Worm (Caenorhabditis elegans): ENCODE data around the gene bath-24.
"Not testable (repeated sequence)": the region's sequence is repeated elsewhere in the genome, so short reads cannot be mapped to it uniquely, and the experiment has no call there.

The bath-24 gene

DNA sequence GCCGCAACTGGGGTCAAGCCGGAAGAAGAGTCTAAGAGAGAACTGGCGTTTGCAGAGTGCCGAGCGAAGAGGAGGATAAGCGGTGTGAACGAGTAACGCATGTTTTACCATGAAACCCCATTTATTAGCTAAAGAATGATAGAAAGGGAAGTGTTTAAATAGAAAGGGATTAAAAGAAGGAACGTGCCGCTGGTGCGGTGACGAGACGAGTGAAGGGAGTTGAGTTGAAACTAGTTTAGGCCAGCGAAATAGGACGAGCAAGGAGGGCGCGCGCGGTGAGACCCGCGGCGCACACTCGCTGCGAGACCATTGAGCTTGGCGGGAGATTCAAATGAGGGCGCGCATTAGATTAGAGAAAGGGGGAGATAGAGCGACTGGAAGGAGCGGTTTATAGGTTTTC, 1.2 kb upstream of the bath-24 start, which contains the start of gene math-1:
TSS of gene math-1 (minus strand) at position 101 of the 400 bp plus-strand sequence.
- TF ChIP-seq unc-62 (GFP tag; optimal IDR thresholded peaks at IDR 0.05), result not testable (repeated sequence)

DNA sequence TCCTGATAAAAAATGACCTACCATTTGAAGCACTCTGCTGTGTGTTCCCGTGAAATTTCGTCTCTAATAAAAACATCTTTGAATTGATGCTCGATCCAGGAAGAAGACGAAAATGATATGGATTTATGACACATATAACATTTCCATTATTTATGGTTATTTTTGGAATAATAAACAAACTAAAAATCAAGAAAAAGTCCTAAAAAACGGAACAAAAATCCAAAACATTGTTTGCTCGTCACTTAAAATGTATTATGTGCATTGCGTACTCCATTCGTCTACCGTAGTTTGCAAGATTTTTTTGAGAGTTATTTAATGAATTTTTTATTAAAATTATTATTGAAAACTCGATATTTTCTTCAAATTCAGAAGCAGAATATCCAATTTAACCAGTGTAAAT, 3.0 kb downstream of the bath-24 start, which contains the start of gene bath-20:
TSS of gene bath-20 (minus strand) at position 101 of the 400 bp plus-strand sequence.
- TF ChIP-seq unc-62 (GFP tag; optimal IDR thresholded peaks at IDR 0.05), result no peak

ce11 chrII:2039288-2039687, 6.1 kb downstream of the bath-24 start, which contains the start of gene bath-19:
TSS of gene bath-19 (minus strand) at chrII:2039388.
- TF ChIP-seq unc-62 (GFP tag; optimal IDR thresholded peaks at IDR 0.05), result no peak

DNA sequence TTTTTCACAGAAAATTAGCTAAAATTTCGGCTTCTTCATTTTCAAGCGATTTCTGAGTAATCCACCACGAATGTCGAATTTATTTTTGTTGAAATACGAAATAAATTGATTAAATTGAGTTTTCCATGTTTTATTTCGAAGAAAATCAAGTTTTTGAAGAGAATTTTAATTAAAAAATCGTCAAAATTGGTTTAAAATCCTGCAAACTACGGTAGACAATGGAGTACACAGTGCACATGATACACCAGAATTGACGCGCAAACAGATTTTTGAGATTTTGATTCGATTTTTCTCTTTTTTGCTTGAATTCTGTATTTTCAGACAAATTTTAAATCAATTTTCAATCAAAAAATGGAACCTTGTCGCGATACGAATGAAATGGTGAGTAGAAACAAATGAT, 12.1 kb downstream of the bath-24 start, which contains the start of gene F59H6.14:
TSS of gene F59H6.14 (plus strand) at position 301 of the 400 bp plus-strand sequence.
- TF ChIP-seq unc-62 (GFP tag; optimal IDR thresholded peaks at IDR 0.05), result no peak

ce11 chrII:2032282-2032681, 13.1 kb downstream of the bath-24 start, which contains the start of gene btb-4:
TSS of gene btb-4 (plus strand) at chrII:2032316.
- not testable (repeated sequence) for TF ChIP-seq unc-62 (GFP tag; optimal IDR thresholded peaks at IDR 0.05)

DNA sequence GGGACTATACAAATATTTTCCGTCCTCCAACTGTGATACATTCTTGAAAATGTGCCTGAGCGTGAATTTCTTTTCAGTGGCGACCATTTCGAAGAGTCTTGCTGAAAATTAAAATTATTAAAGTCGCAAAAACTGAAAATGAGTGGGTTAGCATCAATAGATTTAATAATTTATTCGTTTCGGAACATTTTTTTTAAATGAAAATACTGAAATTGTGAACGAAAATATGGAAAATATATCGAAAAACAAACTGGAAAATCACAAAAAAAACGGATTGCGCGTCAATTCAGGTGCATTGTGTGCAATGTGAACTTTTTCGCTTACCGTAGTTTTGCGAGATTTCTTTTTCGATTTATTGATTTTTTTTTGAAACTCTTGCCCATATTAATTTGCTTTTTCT, 13.6 kb downstream of the bath-24 start, which contains the start of gene bath-5:
TSS of gene bath-5 (minus strand) at position 101 of the 400 bp plus-strand sequence.
- TF ChIP-seq unc-62 (GFP tag; optimal IDR thresholded peaks at IDR 0.05), result no peak

- TF ChIP-seq unc-62 (GFP tag; optimal IDR thresholded peaks at IDR 0.05), result no peak
These were observed 15.0 kb downstream of the bath-24 start, which contains the start of gene bath-3 for ce11 chrII:2030367-2030766. TSS of gene bath-3 (minus strand) at chrII:2030467.

DNA sequence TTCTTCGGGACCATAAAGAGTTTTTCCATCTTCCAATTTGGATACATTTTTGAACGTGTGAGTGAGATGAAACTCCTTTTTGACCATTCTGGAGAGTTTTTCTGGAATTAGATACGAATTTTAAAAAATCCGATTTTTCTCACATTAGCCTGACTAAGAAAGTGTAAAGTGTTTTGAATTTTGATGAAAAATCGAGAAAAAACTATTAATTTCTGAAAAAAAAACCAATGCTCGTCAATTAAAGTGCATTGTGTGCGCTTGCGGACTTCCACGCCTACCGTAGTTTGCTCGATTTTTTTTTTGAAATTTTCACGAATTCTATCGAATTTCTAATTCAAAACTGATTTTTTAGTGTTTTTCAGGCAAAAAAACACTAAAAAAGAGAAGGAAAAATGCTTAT, 16.7 kb downstream of the bath-24 start, which contains the start of gene bath-1:
TSS of gene bath-1 (minus strand) at position 101 of the 400 bp plus-strand sequence.
- TF ChIP-seq unc-62 (GFP tag; optimal IDR thresholded peaks at IDR 0.05), result no peak

ce11 chrII:2026525-2026924, 18.9 kb downstream of the bath-24 start, which contains the start of gene bath-21:
TSS of gene bath-21 (minus strand) at chrII:2026625.
- TF ChIP-seq unc-62 (GFP tag; optimal IDR thresholded peaks at IDR 0.05), result no peak

DNA sequence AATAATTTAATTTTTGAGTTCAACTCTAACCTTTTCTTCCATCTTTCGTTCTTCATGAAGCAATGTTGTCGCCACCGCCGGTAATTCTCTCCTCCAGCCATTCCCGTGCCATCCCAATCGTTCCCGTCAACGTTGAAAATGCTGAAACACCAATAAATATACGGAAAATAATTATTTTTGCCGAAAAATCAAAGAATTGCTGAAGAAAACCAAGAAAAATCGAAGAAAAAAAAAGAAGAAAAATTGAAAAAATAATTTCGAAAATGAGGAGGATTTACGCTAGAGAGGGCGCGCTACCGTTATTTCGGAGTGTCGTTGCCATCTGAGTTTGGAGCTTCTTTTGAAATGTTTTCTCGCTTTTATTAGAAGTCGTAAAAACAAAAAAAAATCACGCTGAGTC, 21.9 kb downstream of the bath-24 start, which contains the start of gene cya-2:
TSS of gene cya-2 (minus strand) at position 101 of the 400 bp plus-strand sequence.
- TF ChIP-seq unc-62 (GFP tag; optimal IDR thresholded peaks at IDR 0.05), result not testable (repeated sequence)

- TF ChIP-seq unc-62 (GFP tag; optimal IDR thresholded peaks at IDR 0.05), result no peak
These were observed 31.5 kb downstream of the bath-24 start for ce11 chrII:2013856-2014255.

ce11 chrII:2012698-2013097, 32.7 kb downstream of the bath-24 start, which contains the start of gene F59H6.15:
TSS of gene F59H6.15 (plus strand) at chrII:2012998.
- TF ChIP-seq unc-62 (GFP tag; optimal IDR thresholded peaks at IDR 0.05), result no peak

DNA sequence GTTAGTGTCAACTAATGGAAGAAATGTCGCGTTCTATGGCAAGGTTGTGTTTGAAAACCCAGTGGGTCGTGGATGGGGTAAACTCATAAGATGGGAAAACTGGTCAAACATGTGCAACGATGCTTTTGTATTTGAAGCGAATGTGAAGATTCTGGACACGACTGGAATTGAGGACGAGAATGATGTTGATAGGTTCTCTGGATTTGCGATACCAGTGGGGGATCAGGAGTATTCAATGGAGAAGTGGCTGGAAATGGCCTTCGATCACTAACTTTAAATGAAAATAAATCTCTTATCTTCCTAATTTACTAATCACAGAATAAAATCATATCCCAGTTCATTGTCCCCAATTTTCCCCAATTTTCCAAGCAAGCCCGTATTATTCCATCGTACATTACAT, 34.2 kb downstream of the bath-24 start:
- no peak for TF ChIP-seq unc-62 (GFP tag; optimal IDR thresholded peaks at IDR 0.05)

ce11 chrII:2000720-2001119, 44.7 kb downstream of the bath-24 start, which contains the start of gene ceh-84:
TSS of gene ceh-84 (minus strand) at chrII:2000820.
- TF ChIP-seq unc-62 (GFP tag; optimal IDR thresholded peaks at IDR 0.05), result not testable (repeated sequence)

- not testable (repeated sequence) for TF ChIP-seq unc-62 (GFP tag; optimal IDR thresholded peaks at IDR 0.05)
These were observed 46.8 kb downstream of the bath-24 start, which contains the start of gene math-19 for ce11 chrII:1998561-1998960. TSS of gene math-19 (plus strand) at chrII:1998861.

ce11 chrII:1996237-1996636, 49.2 kb downstream of the bath-24 start, which contains the start of gene math-20:
TSS of gene math-20 (plus strand) at chrII:1996537.
- TF ChIP-seq unc-62 (GFP tag; optimal IDR thresholded peaks at IDR 0.05), result no peak

- no peak for TF ChIP-seq unc-62 (GFP tag; optimal IDR thresholded peaks at IDR 0.05)
These were observed 49.7 kb downstream of the bath-24 start for ce11 chrII:1995744-1996143.
